Worm (Caenorhabditis elegans): ENCODE results near the gene lido-12.
A peak's percentile ranks its signal among the peaks of the same experiment; 100 is the strongest.

DNA sequence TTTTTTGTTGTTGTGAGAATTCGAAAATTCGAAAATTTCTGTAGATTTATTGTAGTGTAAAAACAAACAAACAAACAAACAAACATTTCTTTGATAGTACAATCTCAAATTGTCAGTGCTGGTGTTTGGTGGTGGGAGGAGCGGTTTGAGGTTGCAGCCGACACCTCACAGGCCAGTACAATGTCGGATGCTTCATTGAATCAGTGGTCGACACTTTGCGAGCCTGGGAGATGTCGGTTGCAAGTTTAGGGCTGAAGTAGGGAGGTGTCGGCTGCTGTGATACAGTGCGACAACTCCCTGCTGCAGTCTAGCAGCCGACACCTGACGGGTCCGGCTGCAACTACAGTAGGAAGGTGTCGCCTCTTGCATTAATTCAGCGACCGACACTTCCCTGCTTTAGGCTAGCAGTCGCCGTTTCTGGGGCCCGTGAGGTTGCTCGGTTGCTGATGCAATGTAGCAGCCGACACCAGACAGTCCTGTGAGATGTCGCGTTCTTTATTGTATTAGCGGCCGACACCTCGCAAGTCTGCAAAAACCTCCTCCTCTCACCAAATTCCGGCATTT is 19.6 kb upstream of the lido-12 start:
- TF ChIP-seq mdl-1 (tag; optimal IDR thresholded peaks at IDR 0.05): no peak
- no peak for TF ChIP-seq lin-13 (GFP tag; optimal IDR thresholded peaks at IDR 0.05)
- no peak for TF ChIP-seq skn-1 (tag; optimal IDR thresholded peaks at IDR 0.05)
- TF ChIP-seq dpl-1 (GFP tag; optimal IDR thresholded peaks at IDR 0.05): no peak
- TF ChIP-seq lin-14 (GFP tag; optimal IDR thresholded peaks at IDR 0.05): no peak
- TF ChIP-seq egl-13 (tag; optimal IDR thresholded peaks at IDR 0.05): no peak
- no peak for TF ChIP-seq aha-1 (tag; optimal IDR thresholded peaks at IDR 0.05)
- peak; percentile 47 for TF ChIP-seq snpc-4 (tag; optimal IDR thresholded peaks at IDR 0.05)
